Worm (Caenorhabditis elegans) whole organism, L1 larva: ENCODE results near the gene chmp-7.
A peak's percentile ranks its signal among the peaks of the same experiment; 100 is the strongest.

Source experiments
- C04F5.9 ChIP-seq: sonication (generic microtip); optimal IDR thresholded peaks from 2 replicates; lab custom pipeline; 2016; ENCODE audit warnings: missing genetic modification characterization, missing compliant biosample characterization
- F16B12.6 ChIP-seq: fragments of 150-350 bp; optimal IDR thresholded peaks from 2 replicates; lab custom pipeline; 2014; ENCODE audit warnings: missing biosample characterization, missing genetic modification characterization
- aly-2 ChIP-seq: fragments of 150-350 bp; optimal IDR thresholded peaks from 2 replicates; lab custom pipeline; 2014; ENCODE audit warnings: missing biosample characterization, missing genetic modification characterization
- ceh-8 ChIP-seq: fragments of 200-800 bp; sonication (Bioruptor generic); optimal IDR thresholded peaks from 2 replicates; lab custom pipeline; 2018; ENCODE audit warnings: mild to moderate bottlenecking, missing genetic modification characterization, moderate library complexity, missing compliant biosample characterization
- ceh-82 ChIP-seq, 3 experiments: fragments of 150-350 bp in 1 of 3; sonication (generic microtip) in 2 of 3; optimal IDR thresholded peaks; 2 replicates each; lab custom pipeline; 2014 to 2017; ENCODE audit warnings: missing biosample characterization in 3 of 3, missing genetic modification characterization in 3 of 3
- dsc-1 ChIP-seq: sonication (generic microtip); optimal IDR thresholded peaks from 2 replicates; lab custom pipeline; 2016; ENCODE audit warnings: mild to moderate bottlenecking, missing genetic modification characterization, missing compliant biosample characterization
- efl-1 ChIP-seq, 4 experiments: fragments of 150-350 bp; optimal IDR thresholded peaks in 3 of 4; peaks in 1 of 4; 1 replicate in 1 of 4; 2 replicates in 3 of 4; lab custom pipeline; 2014; ENCODE audit warnings: missing biosample characterization in 2 of 4, missing genetic modification characterization in 2 of 4, missing genetic modification reagents in 2 of 4
- efl-3 ChIP-seq: fragments of 200-800 bp; sonication (Bioruptor generic); optimal IDR thresholded peaks from 2 replicates; lab custom pipeline; 2018; ENCODE audit warnings: mild to moderate bottlenecking, missing genetic modification characterization, missing compliant biosample characterization
- egl-13 ChIP-seq: sonication (generic microtip); optimal IDR thresholded peaks from 2 replicates; lab custom pipeline; 2016; ENCODE audit warnings: missing genotype, missing genetic modification reagents, missing genetic modification characterization, missing compliant biosample characterization
- elt-2 ChIP-seq: sonication (generic microtip); optimal IDR thresholded peaks from 2 replicates; lab custom pipeline; 2016; ENCODE audit warnings: missing genetic modification characterization, mild to moderate bottlenecking, inconsistent platforms, missing compliant biosample characterization, missing genetic modification reagents
- ets-5 ChIP-seq: fragments of 200-800 bp; sonication (Bioruptor generic); IDR thresholded peaks from 2 replicates; pipeline ENCODE4 v1.3.6; 2022; ENCODE audit warnings: missing genetic modification characterization, missing compliant biosample characterization
- fkh-8 ChIP-seq: sonication (generic microtip); optimal IDR thresholded peaks from 2 replicates; lab custom pipeline; 2016; ENCODE audit warnings: mild to moderate bottlenecking, missing genetic modification characterization, missing compliant biosample characterization
- hlh-4 ChIP-seq: sonication (generic microtip); optimal IDR thresholded peaks from 2 replicates; lab custom pipeline; 2016; ENCODE audit warnings: mild to moderate bottlenecking, missing genetic modification characterization, missing compliant biosample characterization
- hpl-2 ChIP-seq: fragments of 150-350 bp; optimal IDR thresholded peaks from 2 replicates; lab custom pipeline; 2014; ENCODE audit warnings: missing biosample characterization, missing genetic modification reagents, missing genetic modification characterization
- irx-1 ChIP-seq: sonication (generic microtip); optimal IDR thresholded peaks from 2 replicates; lab custom pipeline; 2016; ENCODE audit warnings: missing genetic modification characterization, missing compliant biosample characterization
- lin-13 ChIP-seq: fragments of 150-350 bp; optimal IDR thresholded peaks from 2 replicates; lab custom pipeline; 2014; ENCODE audit warnings: missing biosample characterization, missing genetic modification reagents, missing genetic modification characterization
- lin-14 ChIP-seq: fragments of 200-800 bp; sonication (Bioruptor generic); optimal IDR thresholded peaks from 2 replicates; lab custom pipeline; 2018; ENCODE audit warnings: mild to moderate bottlenecking, missing genetic modification characterization, moderate library complexity, missing compliant biosample characterization
- lsy-2 ChIP-seq, 2 experiments: fragments of 150-350 bp; optimal IDR thresholded peaks; 2 replicates each; lab custom pipeline; 2014; ENCODE audit warnings: missing biosample characterization in 2 of 2, missing genetic modification characterization in 2 of 2
- mdl-1 ChIP-seq, 2 experiments: fragments of 150-350 bp; optimal IDR thresholded peaks; 2 replicates each; lab custom pipeline; 2014 to 2017; ENCODE audit warnings: missing biosample characterization in 2 of 2, missing genetic modification characterization in 2 of 2, inconsistent platforms in 1 of 2
- nhr-11 ChIP-seq: fragments of 150-350 bp; optimal IDR thresholded peaks from 2 replicates; lab custom pipeline; 2014; ENCODE audit warnings: missing biosample characterization, missing genetic modification characterization
- nhr-20 ChIP-seq: sonication (generic microtip); optimal IDR thresholded peaks from 2 replicates; lab custom pipeline; 2016; ENCODE audit warnings: mild to moderate bottlenecking, missing genetic modification characterization, missing compliant biosample characterization
- nhr-47 ChIP-seq: sonication (generic microtip); optimal IDR thresholded peaks from 2 replicates; lab custom pipeline; 2016; ENCODE audit warnings: mild to moderate bottlenecking, missing genetic modification characterization, moderate library complexity, missing compliant biosample characterization
- nhr-71 ChIP-seq: sonication (generic microtip); optimal IDR thresholded peaks from 2 replicates; lab custom pipeline; 2016; ENCODE audit warnings: mild to moderate bottlenecking, missing genetic modification characterization, moderate library complexity, missing compliant biosample characterization
- nhr-90 ChIP-seq: sonication (generic microtip); optimal IDR thresholded peaks from 2 replicates; lab custom pipeline; 2016; ENCODE audit warnings: mild to moderate bottlenecking, missing genetic modification characterization, missing compliant biosample characterization; ENCODE audit not compliant: poor library complexity
- pax-3 ChIP-seq: fragments of 200-800 bp; sonication (Bioruptor generic); optimal IDR thresholded peaks from 2 replicates; lab custom pipeline; 2018; ENCODE audit warnings: mild to moderate bottlenecking, missing genetic modification characterization, moderate library complexity, missing compliant biosample characterization
- pqm-1 ChIP-seq: sonication (generic microtip); optimal IDR thresholded peaks from 3 replicates; lab custom pipeline; 2017; ENCODE audit warnings: missing biosample characterization, missing genetic modification characterization
- swsn-7 ChIP-seq: sonication (generic microtip); optimal IDR thresholded peaks from 2 replicates; lab custom pipeline; 2016; ENCODE audit warnings: missing genetic modification characterization, missing compliant biosample characterization
- tbx-2 ChIP-seq: sonication (generic microtip); optimal IDR thresholded peaks from 2 replicates; lab custom pipeline; 2016; ENCODE audit warnings: missing genetic modification characterization, missing compliant biosample characterization
- xbp-1 ChIP-seq: sonication (generic microtip); optimal IDR thresholded peaks from 2 replicates; lab custom pipeline; 2016; ENCODE audit warnings: missing genetic modification characterization, missing compliant biosample characterization
- zip-4 ChIP-seq: fragments of 200-800 bp; sonication (Bioruptor generic); optimal IDR thresholded peaks from 2 replicates; lab custom pipeline; 2018; ENCODE audit warnings: mild to moderate bottlenecking, missing genetic modification characterization, moderate library complexity, missing compliant biosample characterization
- ztf-4 ChIP-seq: fragments of 150-350 bp; optimal IDR thresholded peaks from 2 replicates; lab custom pipeline; 2014; ENCODE audit warnings: missing biosample characterization, missing genetic modification characterization

Gene chmp-7

ce11 chrII:9009976-9010702, 44.6 kb upstream of the chmp-7 start (continued):
- no peak for TF ChIP-seq F16B12.6 (tag; lab: Kevin White, UChicago)
- TF ChIP-seq pax-3 (tag; lab: Kevin White, UChicago): peak; percentile 67
- TF ChIP-seq dsc-1: peak; percentile 55
- TF ChIP-seq hpl-2 (GFP tag; lab: Kevin White, UChicago): no peak

ce11 chrII:9010708-9011107, 44.1 kb upstream of the chmp-7 start:
- TF ChIP-seq nhr-20 (tag; lab: Kevin White, UChicago) (no peak), hlh-4 (tag; lab: Kevin White, UChicago) (no peak), ztf-4 (tag; lab: Kevin White, UChicago) (no peak), lin-14 (GFP tag; lab: Kevin White, UChicago) (peak; percentile 74), ceh-82 (tag; optimal IDR thresholded peaks at IDR 0.05; lab: Kevin White, UChicago) (peak in 1 of 3 experiments; percentile 12), aly-2 (tag; lab: Kevin White, UChicago) (no peak)

- TF ChIP-seq ceh-8 (GFP tag; lab: Kevin White, UChicago) (no peak), lsy-2 (tag; optimal IDR thresholded peaks at IDR 0.05; lab: Kevin White, UChicago) (peak in 1 of 2 experiments; percentile 0), lin-14 (GFP tag; lab: Kevin White, UChicago) (peak; percentile 67), nhr-71 (tag; lab: Kevin White, UChicago) (peak; percentile 49), C04F5.9 (tag; lab: Kevin White, UChicago) (no peak), ets-5 (GFP tag; lab: Robert Waterston, UW) (no peak), pqm-1 (tag; lab: Kevin White, UChicago) (no peak), swsn-7 (tag; lab: Kevin White, UChicago) (peak; percentile 16), nhr-20 (tag; lab: Kevin White, UChicago) (peak; percentile 14), lin-13 (GFP tag; lab: Kevin White, UChicago) (no peak), tbx-2 (peak; percentile 10), mdl-1 (tag; optimal IDR thresholded peaks at IDR 0.05; lab: Kevin White, UChicago) (peak in 1 of 2 experiments; percentile 75), nhr-47 (tag; lab: Kevin White, UChicago) (peak; percentile 19), egl-13 (tag; lab: Kevin White, UChicago) (peak; percentile 2), irx-1 (peak; percentile 1), efl-1 (optimal IDR thresholded peaks at IDR 0.05; lab: Kevin White, UChicago) (no peak), efl-1 (GFP tag; optimal IDR thresholded peaks at IDR 0.05 in 1 of 2; lab: Kevin White, UChicago) (peak in 1 of 2 experiments; percentile 93), xbp-1 (tag; lab: Kevin White, UChicago) (peak; percentile 30), fkh-8 (tag; lab: Kevin White, UChicago) (peak; percentile 67), nhr-11 (tag; lab: Kevin White, UChicago) (no peak)
These were observed 41.4 kb upstream of the chmp-7 start for ce11 chrII:9013341-9013740.

ce11 chrII:9014188-9014587, 40.6 kb upstream of the chmp-7 start:
- no peak for TF ChIP-seq nhr-90 (tag; lab: Kevin White, UChicago)
- TF ChIP-seq ets-5 (GFP tag; lab: Robert Waterston, UW): no peak
- TF ChIP-seq zip-4 (GFP tag; lab: Kevin White, UChicago): no peak
- no peak for TF ChIP-seq efl-3 (GFP tag; lab: Kevin White, UChicago)
- no peak for TF ChIP-seq ztf-4 (tag; lab: Kevin White, UChicago)
- TF ChIP-seq dsc-1: peak; percentile 61
- no peak for TF ChIP-seq F16B12.6 (tag; lab: Kevin White, UChicago)
- peak; percentile 37 for TF ChIP-seq elt-2 (tag; lab: Kevin White, UChicago)
